Fruit fly (Drosophila melanogaster): Measurements from ENCODE around the gene CG17075.
A peak's percentile ranks its signal among the peaks of the same experiment; 100 is the strongest.

CG17075 gene

DNA sequence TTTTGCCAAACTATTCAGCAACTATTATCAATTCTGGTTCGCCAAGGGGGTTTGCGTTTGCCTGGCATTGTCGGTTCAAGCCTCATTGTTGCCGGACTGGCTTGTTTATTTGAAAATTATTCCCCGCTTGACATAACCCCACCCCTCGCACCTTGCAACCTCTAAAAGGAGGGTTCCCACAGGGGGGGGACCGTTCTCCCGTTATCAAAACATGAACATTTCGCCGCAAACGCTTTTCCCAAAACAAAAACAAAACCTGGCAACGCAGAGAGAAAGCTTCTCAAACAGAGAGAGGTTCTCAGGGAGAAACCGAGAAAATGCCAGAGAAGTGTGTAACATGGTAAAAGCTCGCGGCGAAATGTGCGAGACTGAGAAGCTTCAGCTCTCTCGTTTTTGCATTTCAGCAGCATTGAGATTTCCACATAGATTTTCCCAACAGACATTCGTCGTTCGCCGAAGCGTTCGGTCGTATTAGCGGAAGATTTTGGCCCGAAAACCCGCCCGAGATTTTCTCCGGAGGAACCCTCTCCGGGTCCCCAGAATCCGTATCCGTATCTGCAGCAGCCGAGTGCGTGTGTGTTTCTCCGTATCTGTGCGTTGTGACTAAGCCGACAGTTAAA, 42.6 kb upstream of the CG17075 start (continued):
- no peak for TF ChIP-seq prd (optimal IDR thresholded peaks at IDR 0.05)
- TF ChIP-seq prd (GFP tag; IDR thresholded peaks at IDR 0.05): no peak
- no peak for TF ChIP-seq CG2202 (tag; optimal IDR thresholded peaks at IDR 0.05)
- TF ChIP-seq mld (GFP tag; IDR thresholded peaks at IDR 0.05; ENCODE audit: partially characterized antibody): no peak
- no peak for TF ChIP-seq zfh1 (GFP tag; IDR thresholded peaks at IDR 0.05)
- TF ChIP-seq nerfin-1 (tag; optimal IDR thresholded peaks at IDR 0.05): no peak
- TF ChIP-seq CG14441 (GFP tag; IDR thresholded peaks at IDR 0.05): no peak
- TF ChIP-seq Poxn (GFP tag; IDR thresholded peaks at IDR 0.05): no peak
- TF ChIP-seq CG6654 (GFP tag; optimal IDR thresholded peaks at IDR 0.05): no peak
- TF ChIP-seq CG10979 (tag; optimal IDR thresholded peaks at IDR 0.05): no peak
- 0 out of 2 replicates have a peak, but pooled peaks have one; percentile 22 for TF ChIP-seq CG16779 (GFP tag; IDR thresholded peaks at IDR 0.05)
- TF ChIP-seq Mad (GFP tag; optimal IDR thresholded peaks at IDR 0.05): no peak

DNA sequence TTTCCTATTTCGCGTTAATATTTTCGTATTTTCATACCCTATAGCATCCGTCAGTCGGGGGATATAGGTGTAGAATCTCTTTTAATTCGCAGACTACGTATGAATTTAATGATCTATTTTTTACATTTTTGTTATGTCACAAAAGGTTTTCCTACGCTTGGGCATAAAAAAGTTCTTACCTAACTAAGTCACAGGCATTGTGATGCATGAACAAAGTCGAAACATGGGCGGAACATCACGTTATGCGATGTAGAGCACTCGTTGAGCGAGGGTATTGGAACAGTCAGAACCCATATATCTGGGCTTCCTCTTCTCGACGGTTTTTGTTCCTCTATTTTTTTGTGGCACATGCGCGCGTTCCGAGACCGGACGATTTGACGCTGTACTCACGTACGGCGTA, 41.9 kb upstream of the CG17075 start:
- TF ChIP-seq pzg (GFP tag; optimal IDR thresholded peaks at IDR 0.05) (no peak), CG4617 (GFP tag; optimal IDR thresholded peaks at IDR 0.05; ENCODE audit: borderline replicate concordance) (no peak), Stat92E (GFP tag; optimal IDR thresholded peaks at IDR 0.05) (no peak), tap (tag; optimal IDR thresholded peaks at IDR 0.05) (no peak), so (GFP tag; IDR thresholded peaks at IDR 0.05) (no peak), sima (GFP tag; optimal IDR thresholded peaks at IDR 0.05) (no peak), CG15269 (tag; optimal IDR thresholded peaks at IDR 0.05) (no peak), btn (GFP tag; optimal IDR thresholded peaks at IDR 0.05) (no peak), Rfx (GFP tag; IDR thresholded peaks at IDR 0.05) (0 out of 2 replicates have a peak, but pooled peaks have one; percentile 47), ac (GFP tag; optimal IDR thresholded peaks at IDR 0.05) (no peak), peb (GFP tag; IDR thresholded peaks at IDR 0.05) (no peak), mam (GFP tag; optimal IDR thresholded peaks at IDR 0.05) (peak; percentile 4), hth (optimal IDR thresholded peaks at IDR 0.05) (no peak), CG11695 (GFP tag; IDR thresholded peaks at IDR 0.05) (no peak; the same call in 2 of the 3 replicates), Pdp1 (GFP tag; optimal IDR thresholded peaks at IDR 0.05) (peak; percentile 1 to 22), Ets65A (GFP tag) (peak; percentile 90), CG18599 (GFP tag; optimal IDR thresholded peaks at IDR 0.05) (peak; percentile 37), CG17328 (GFP tag; IDR thresholded peaks at IDR 0.05) (no peak), repo (GFP tag; optimal IDR thresholded peaks at IDR 0.05) (no peak), CG8089 (GFP tag; optimal IDR thresholded peaks at IDR 0.05) (no peak), CG13624 (GFP tag; optimal IDR thresholded peaks at IDR 0.05) (no peak), gro (GFP tag; optimal IDR thresholded peaks at IDR 0.05) (peak; percentile 13), Max (GFP tag; optimal IDR thresholded peaks at IDR 0.05) (no peak), cg (GFP tag; optimal IDR thresholded peaks at IDR 0.05) (no peak), tup (GFP tag; optimal IDR thresholded peaks at IDR 0.05) (no peak), tin (GFP tag; optimal IDR thresholded peaks at IDR 0.05) (no peak), Jarid2 (GFP tag; optimal IDR thresholded peaks at IDR 0.05) (no peak), bsh (GFP tag; optimal IDR thresholded peaks at IDR 0.05) (no peak), Xrp1 (GFP tag; IDR thresholded peaks at IDR 0.05) (0 out of 2 replicates have a peak, but pooled peaks have one; percentile 28), jing (GFP tag; optimal IDR thresholded peaks at IDR 0.05) (no peak), kni (GFP tag; optimal IDR thresholded peaks at IDR 0.05) (no peak), oc (tag; optimal IDR thresholded peaks at IDR 0.05) (no peak), CG2889 (GFP tag; IDR thresholded peaks at IDR 0.05) (no peak), CG2202 (tag; optimal IDR thresholded peaks at IDR 0.05) (no peak), pfk (GFP tag; optimal IDR thresholded peaks at IDR 0.05) (no peak), zen2 (GFP tag; IDR thresholded peaks at IDR 0.05; ENCODE audit: partially characterized antibody) (no peak), Tbp (GFP tag; optimal IDR thresholded peaks at IDR 0.05) (no peak), Fer3 (tag; optimal IDR thresholded peaks at IDR 0.05) (no peak), gt (GFP tag; IDR thresholded peaks at IDR 0.05) (no peak)
